Worm (Caenorhabditis elegans): ENCODE measurements around the gene F22E5.6.

DNA sequence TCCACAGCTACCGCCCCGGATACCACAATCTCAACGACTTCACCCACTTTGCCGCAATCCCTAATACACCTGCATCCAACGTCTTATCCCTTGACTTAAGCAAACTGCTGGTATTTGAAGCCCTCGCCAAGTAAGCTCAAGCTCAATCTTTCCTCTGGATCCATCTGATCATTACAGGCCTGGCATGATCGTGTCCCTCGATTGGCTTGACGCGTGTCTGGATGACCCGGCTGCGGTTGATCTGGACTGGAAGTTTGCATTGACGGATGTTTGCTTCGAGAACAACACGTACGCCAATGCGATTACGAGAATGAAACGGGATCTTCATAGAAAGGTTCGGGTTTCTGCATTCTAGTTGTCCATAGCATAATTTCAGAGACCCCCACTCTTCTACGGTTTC lies 48.7 kb upstream of the F22E5.6 start:
- TF ChIP-seq ref-1 (GFP tag; conservative IDR thresholded peaks at IDR 0.05) (no peak), flt-1 (GFP tag; IDR thresholded peaks at IDR 0.05) (no peak)

Data from whole organism, midembryonic.